Worm (Caenorhabditis elegans) whole organism, late embryonic: ENCODE results near the gene ZC13.1.

Source experiments
- F13H6.1 ChIP-seq: sonication (generic microtip); optimal IDR thresholded peaks from 2 replicates; lab custom pipeline; 2016; ENCODE audit warnings: missing genetic modification characterization, missing compliant biosample characterization
- ama-1 ChIP-seq: fragments of 150-350 bp; optimal IDR thresholded peaks from 2 replicates; lab custom pipeline; 2014
- ceh-14 ChIP-seq: sonication (generic microtip); optimal IDR thresholded peaks from 2 replicates; lab custom pipeline; 2016; ENCODE audit warnings: missing genotype, missing genetic modification characterization, missing compliant biosample characterization
- dmd-4 ChIP-seq: sonication (generic microtip); optimal IDR thresholded peaks from 2 replicates; lab custom pipeline; 2016; ENCODE audit warnings: borderline replicate concordance, missing genetic modification characterization, missing compliant biosample characterization
- elt-2 ChIP-seq: sonication (generic microtip); optimal IDR thresholded peaks from 2 replicates; lab custom pipeline; 2016; ENCODE audit warnings: missing genetic modification reagents, missing genetic modification characterization, missing compliant biosample characterization
- elt-4 ChIP-seq: sonication (generic microtip); optimal IDR thresholded peaks from 2 replicates; lab custom pipeline; 2016; ENCODE audit warnings: missing genetic modification characterization, missing compliant biosample characterization
- eyg-1 ChIP-seq: sonication (generic microtip); optimal IDR thresholded peaks from 2 replicates; lab custom pipeline; 2016; ENCODE audit warnings: missing genotype, missing genetic modification characterization, missing compliant biosample characterization
- fkh-10 ChIP-seq: fragments of 150-350 bp; optimal IDR thresholded peaks from 2 replicates; lab custom pipeline; 2014; ENCODE audit warnings: missing biosample characterization, missing genetic modification reagents, missing genetic modification characterization
- gmeb-2 ChIP-seq: sonication (generic microtip); optimal IDR thresholded peaks from 2 replicates; lab custom pipeline; 2016; ENCODE audit warnings: missing genetic modification characterization, inconsistent platforms, missing compliant biosample characterization
- nfya-1 ChIP-seq: sonication (generic microtip); optimal IDR thresholded peaks from 2 replicates; lab custom pipeline; 2017; ENCODE audit warnings: missing genetic modification characterization, mild to moderate bottlenecking, missing compliant biosample characterization, antibody characterized with exemption, moderate library complexity
- sox-4 ChIP-seq: sonication (generic microtip); optimal IDR thresholded peaks from 2 replicates; lab custom pipeline; 2017; ENCODE audit warnings: mild to moderate bottlenecking, missing genetic modification characterization, inconsistent platforms, missing compliant biosample characterization
- syd-9 ChIP-seq: sonication (generic microtip); optimal IDR thresholded peaks from 2 replicates; lab custom pipeline; 2016; ENCODE audit warnings: mild to moderate bottlenecking, missing genetic modification characterization, moderate library complexity, missing compliant biosample characterization
- unc-42 ChIP-seq: sonication (generic microtip); optimal IDR thresholded peaks from 2 replicates; lab custom pipeline; 2016; ENCODE audit warnings: missing genotype, missing genetic modification characterization, missing compliant biosample characterization

ce11 chrX:918097-918496 is 41.1 kb downstream of the ZC13.1 start, which contains the start of gene F35H12.5:
- TF ChIP-seq F13H6.1 (no peak), sox-4 (no peak), gmeb-2 (tag; lab: Kevin White, UChicago) (no peak), syd-9 (tag; lab: Kevin White, UChicago) (no peak), fkh-10 (GFP tag; lab: Kevin White, UChicago) (no peak), unc-42 (tag; lab: Kevin White, UChicago) (no peak), ama-1 (lab: Kevin White, UChicago) (no peak), elt-4 (no peak), nfya-1 (tag; lab: Kevin White, UChicago) (no peak), dmd-4 (tag; lab: Kevin White, UChicago) (no peak), eyg-1 (tag; lab: Kevin White, UChicago) (no peak), ceh-14 (no peak), elt-2 (tag; lab: Kevin White, UChicago) (no peak)
